Worm (Caenorhabditis elegans) whole organism, L4 larva: ENCODE data around the gene C01B10.9.

Source experiments
- Y5F2A.4 ChIP-seq: fragments of 200-800 bp; sonication (Bioruptor generic); optimal IDR thresholded peaks from 2 replicates; lab custom pipeline; 2018; ENCODE audit warnings: mild to moderate bottlenecking, missing genetic modification characterization, missing compliant biosample characterization
- ama-1 ChIP-seq: fragments of 150-350 bp; optimal IDR thresholded peaks from 2 replicates; lab custom pipeline; 2014; ENCODE audit warnings: inconsistent platforms, mixed read lengths
- ces-1 ChIP-seq: fragments of 150-350 bp; sonication (generic microtip); optimal IDR thresholded peaks from 4 replicates; lab custom pipeline; 2014; ENCODE audit warnings: missing biosample characterization, missing genetic modification reagents, missing genetic modification characterization
- lir-3 ChIP-seq: sonication (generic microtip); optimal IDR thresholded peaks from 2 replicates; lab custom pipeline; 2016; ENCODE audit warnings: mild to moderate bottlenecking, missing genetic modification characterization, missing compliant biosample characterization
- mep-1 ChIP-seq: fragments of 150-350 bp; sonication (generic microtip); optimal IDR thresholded peaks from 3 replicates; lab custom pipeline; 2014; ENCODE audit warnings: missing biosample characterization, missing genetic modification characterization
- pha-4 ChIP-seq, 2 experiments: fragments of 150-350 bp in 1 of 2; fragments of 200-800 bp in 1 of 2; sonication (Bioruptor generic) in 1 of 2; IDR thresholded peaks in 1 of 2; optimal IDR thresholded peaks in 1 of 2; 2 replicates each; pipeline versions ENCODE4 v1.3.6 to Lab custom; 2014 to 2022; ENCODE audit warnings: missing genetic modification characterization in 2 of 2, missing genetic modification reagents in 2 of 2, missing biosample characterization in 1 of 2, missing compliant biosample characterization in 1 of 2

DNA sequence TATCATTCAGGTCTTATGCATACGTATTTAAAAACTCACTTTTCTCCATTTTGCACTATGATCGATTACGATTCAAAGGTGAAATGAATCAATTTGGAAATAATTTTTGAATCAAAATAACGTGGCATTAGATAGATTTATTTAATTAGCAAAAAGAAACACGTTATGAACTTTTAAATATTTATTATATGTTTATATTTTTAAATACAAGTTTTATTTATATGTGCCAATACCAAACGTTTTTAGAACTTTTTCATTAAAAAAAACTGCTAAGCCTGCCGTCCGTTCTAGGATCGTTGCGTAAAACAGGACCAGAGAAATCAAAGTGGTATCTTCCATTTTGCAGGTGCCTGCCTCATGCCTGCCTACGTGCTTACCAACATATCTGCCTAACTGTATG, 34.7 kb upstream of the C01B10.9 start, which contains the start of gene F38A5.6:
- TF ChIP-seq lir-3 (tag; lab: Kevin White, UChicago): no peak
- no peak for TF ChIP-seq pha-4 (GFP tag; IDR thresholded peaks at IDR 0.05; lab: Robert Waterston, UW)
- TF ChIP-seq pha-4 (tag; optimal IDR thresholded peaks at IDR 0.05; lab: Kevin White, UChicago): no peak
- no peak for TF ChIP-seq Y5F2A.4 (GFP tag; lab: Kevin White, UChicago)
- no peak for TF ChIP-seq ama-1 (lab: Kevin White, UChicago)
- no peak for TF ChIP-seq ces-1
- no peak for TF ChIP-seq mep-1 (tag; lab: Kevin White, UChicago)
